Fruit fly (Drosophila melanogaster) whole organism, adult: ENCODE data around the gene Prim1.
A peak's percentile ranks its signal among the peaks of the same experiment; 100 is the strongest.

Experiments
- CG11617 ChIP-seq: fragments of 200-800 bp; sonication (Bioruptor generic); optimal IDR thresholded peaks from 2 replicates; lab custom pipeline; 2017; ENCODE audit warnings: mild to moderate bottlenecking, missing biosample characterization, missing genetic modification reagents, missing genetic modification characterization
- CG12768 ChIP-seq: fragments of 200-800 bp; sonication (Bioruptor generic); optimal IDR thresholded peaks from 2 replicates; lab custom pipeline; 2017; ENCODE audit warnings: missing biosample characterization, missing genetic modification characterization, mild to moderate bottlenecking, moderate library complexity, missing genetic modification reagents
- CG14711 ChIP-seq: fragments of 200-800 bp; sonication (Bioruptor generic); optimal IDR thresholded peaks from 2 replicates; lab custom pipeline; 2018; ENCODE audit warnings: missing biosample characterization, mild to moderate bottlenecking, missing genetic modification characterization, moderate library complexity
- CG1620 ChIP-seq: fragments of 200-800 bp; sonication (Bioruptor generic); optimal IDR thresholded peaks from 2 replicates; lab custom pipeline; 2016; ENCODE audit warnings: missing biosample characterization, missing genetic modification characterization
- CG33017 ChIP-seq: fragments of 200-800 bp; sonication (Bioruptor generic); optimal IDR thresholded peaks from 2 replicates; lab custom pipeline; 2018; ENCODE audit warnings: missing biosample characterization, mild to moderate bottlenecking, missing genetic modification characterization, moderate library complexity
- CG5204 ChIP-seq: fragments of 200-800 bp; sonication (Bioruptor generic); optimal IDR thresholded peaks from 2 replicates; lab custom pipeline; 2016; ENCODE audit warnings: missing biosample characterization, missing genetic modification characterization
- CG7045 ChIP-seq: fragments of 200-800 bp; sonication (Bioruptor generic); optimal IDR thresholded peaks from 2 replicates; lab custom pipeline; 2017; ENCODE audit warnings: missing biosample characterization, mild to moderate bottlenecking, missing genetic modification characterization
- CG7101 ChIP-seq: fragments of 200-800 bp; sonication (Bioruptor generic); optimal IDR thresholded peaks from 2 replicates; lab custom pipeline; 2018; ENCODE audit warnings: missing biosample characterization, mild to moderate bottlenecking, missing genetic modification characterization, moderate library complexity
- Clk ChIP-seq: fragments of 200-800 bp; sonication (Bioruptor generic); optimal IDR thresholded peaks from 2 replicates; lab custom pipeline; 2017; ENCODE audit warnings: missing biosample characterization, missing genetic modification characterization
- Crg-1 ChIP-seq: fragments of 200-800 bp; sonication (Bioruptor generic); optimal IDR thresholded peaks from 2 replicates; lab custom pipeline; 2016; ENCODE audit warnings: missing biosample characterization, missing genetic modification characterization
- Hr96 ChIP-seq: fragments of 200-800 bp; sonication (Bioruptor generic); optimal IDR thresholded peaks from 2 replicates; lab custom pipeline; 2016; ENCODE audit warnings: missing biosample characterization, missing genetic modification characterization
- Mnt ChIP-seq: fragments of 200-800 bp; sonication (Bioruptor generic); optimal IDR thresholded peaks from 2 replicates; lab custom pipeline; 2016; ENCODE audit warnings: missing biosample characterization, mild to moderate bottlenecking, missing genetic modification characterization
- bab1 ChIP-seq: fragments of 200-800 bp; sonication (Bioruptor generic); optimal IDR thresholded peaks from 3 replicates; lab custom pipeline; 2019; ENCODE audit warnings: missing biosample characterization, mild to moderate bottlenecking, missing genetic modification characterization, moderate library complexity
- cic ChIP-seq: fragments of 200-800 bp; sonication (Bioruptor generic); optimal IDR thresholded peaks from 2 replicates; lab custom pipeline; 2017; ENCODE audit warnings: missing biosample characterization, mild to moderate bottlenecking, missing genetic modification characterization, moderate library complexity
- cnc ChIP-seq, 2 experiments: fragments of >200 bp; optimal IDR thresholded peaks; 2 replicates each; lab custom pipeline; 2017
- kay ChIP-seq: fragments of 200-800 bp; sonication (Bioruptor generic); peaks from one replicate; lab custom pipeline; 2016; ENCODE audit warnings: missing biosample characterization, missing genetic modification characterization, borderline replicate concordance
- ovo ChIP-seq: fragments of 200-800 bp; sonication (Bioruptor generic); optimal IDR thresholded peaks from 2 replicates; lab custom pipeline; 2016; ENCODE audit warnings: missing biosample characterization, missing genetic modification characterization
- pad ChIP-seq: fragments of 200-800 bp; sonication (Bioruptor generic); optimal IDR thresholded peaks from 3 replicates; lab custom pipeline; 2017; ENCODE audit warnings: missing biosample characterization, missing genetic modification characterization, mild to moderate bottlenecking, moderate library complexity, missing genetic modification reagents
- tj ChIP-seq: fragments of 200-800 bp; sonication (Bioruptor generic); optimal IDR thresholded peaks from 3 replicates; lab custom pipeline; 2017; ENCODE audit warnings: missing biosample characterization, mild to moderate bottlenecking, missing genetic modification characterization, moderate library complexity
- toe ChIP-seq: fragments of 200-800 bp; sonication (Bioruptor generic); optimal IDR thresholded peaks from 2 replicates; lab custom pipeline; 2016; ENCODE audit warnings: missing biosample characterization, missing genetic modification characterization

Prim1 gene

DNA sequence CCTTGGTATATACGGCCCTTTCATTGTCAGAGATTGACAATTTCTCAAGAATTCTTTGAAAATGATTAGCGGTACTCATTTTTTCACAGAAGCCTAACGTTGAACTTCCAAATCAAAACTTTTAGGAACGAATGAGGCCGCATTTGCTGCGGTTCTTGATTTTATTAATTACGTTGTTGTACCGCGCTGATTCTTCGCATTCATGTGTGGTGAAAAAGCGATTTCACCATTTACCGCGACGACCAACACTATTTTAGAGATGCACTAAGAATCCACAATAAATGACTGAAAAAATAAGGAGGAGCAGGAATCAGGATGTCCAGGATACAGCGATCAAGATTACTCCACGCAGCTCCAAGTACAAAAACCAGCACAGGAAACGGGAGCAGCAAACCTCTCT lies 36.2 kb upstream of the Prim1 start, which contains the start of the genes CG7194 and Sbp2:
CG7194 (minus strand) TSS at position 148 of the 400 bp plus-strand sequence.
Sbp2 (plus strand) TSS at position 246 of the 400 bp plus-strand sequence.
- no peak for TF ChIP-seq CG14711 (tag; lab: Kevin White, UChicago)
- TF ChIP-seq bab1 (GFP tag; lab: Kevin White, UChicago) = peak; percentile 15
- peak; percentile 25 for TF ChIP-seq CG33017 (tag; lab: Kevin White, UChicago)
- no peak for TF ChIP-seq Clk
- no peak for TF ChIP-seq toe
- TF ChIP-seq cic (GFP tag; lab: Kevin White, UChicago) = no peak
- peak; percentile 9 for TF ChIP-seq CG11617 (GFP tag; lab: Kevin White, UChicago)
- TF ChIP-seq Mnt = no peak
- TF ChIP-seq kay (GFP tag; lab: Kevin White, UChicago) = no peak
- TF ChIP-seq Crg-1 (GFP tag; lab: Kevin White, UChicago) = no peak
- no peak for TF ChIP-seq cnc (optimal IDR thresholded peaks at IDR 0.05; lab: Kevin White, UChicago)
- no peak for TF ChIP-seq pad
- TF ChIP-seq ovo (GFP tag; lab: Kevin White, UChicago) = no peak
- TF ChIP-seq CG12768 (GFP tag; lab: Kevin White, UChicago) = peak; percentile 18
- TF ChIP-seq tj = no peak
- no peak for TF ChIP-seq CG7101 (tag; lab: Kevin White, UChicago)
- TF ChIP-seq CG5204 = no peak
- TF ChIP-seq CG1620 (GFP tag; lab: Kevin White, UChicago) = no peak
- TF ChIP-seq CG7045 = no peak
- TF ChIP-seq Hr96 (GFP tag; lab: Kevin White, UChicago) = no peak

DNA sequence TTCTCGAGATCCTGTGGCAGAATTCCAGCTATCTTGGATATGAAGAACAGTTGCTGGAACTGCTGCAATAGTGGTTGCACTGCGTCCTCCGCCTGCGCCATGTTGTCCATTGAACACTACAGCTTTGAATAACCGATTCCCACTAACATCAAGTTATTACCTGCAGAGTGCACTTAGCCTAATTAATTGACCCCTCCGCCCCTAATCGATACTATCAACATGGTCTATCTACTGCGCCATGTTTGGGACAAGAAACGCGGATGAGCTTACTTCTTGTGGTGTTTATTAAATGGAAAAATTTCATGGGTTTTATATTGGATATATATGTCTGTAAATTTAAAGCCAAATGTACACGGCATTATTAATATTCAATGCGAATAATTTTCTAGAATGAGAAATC lies 33.2 kb upstream of the Prim1 start, which contains the start of gene Gr66a:
Gr66a (minus strand) TSS at position 101 of the 400 bp plus-strand sequence.
- TF ChIP-seq Crg-1 (GFP tag; lab: Kevin White, UChicago) (no peak), CG7045 (no peak), Hr96 (GFP tag; lab: Kevin White, UChicago) (no peak), CG5204 (no peak), CG1620 (GFP tag; lab: Kevin White, UChicago) (no peak), CG33017 (tag; lab: Kevin White, UChicago) (no peak), bab1 (GFP tag; lab: Kevin White, UChicago) (no peak), kay (GFP tag; lab: Kevin White, UChicago) (no peak), ovo (GFP tag; lab: Kevin White, UChicago) (no peak), CG14711 (tag; lab: Kevin White, UChicago) (no peak), pad (no peak), CG11617 (GFP tag; lab: Kevin White, UChicago) (no peak), tj (no peak)

DNA sequence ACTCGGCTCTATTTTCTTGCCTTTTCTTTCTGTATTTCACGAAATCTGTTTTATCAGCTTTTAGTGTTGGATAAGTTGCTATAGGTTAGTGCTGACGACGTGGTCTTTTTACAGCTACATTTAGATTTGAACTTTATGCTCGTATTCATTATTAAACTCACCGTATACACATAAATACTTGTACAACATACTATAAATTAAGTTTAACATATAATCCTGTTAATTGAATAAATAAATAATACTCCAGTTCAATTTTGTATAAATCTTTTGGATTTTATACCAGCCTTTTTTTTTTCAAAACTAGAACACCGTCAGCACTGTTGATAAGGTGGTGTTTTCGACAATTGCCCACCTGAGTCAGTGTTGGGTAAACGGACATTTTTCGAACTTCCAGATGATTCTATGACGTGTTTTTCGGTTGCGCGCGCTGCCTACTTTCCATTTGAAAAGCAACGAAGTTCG lies 31.2 kb upstream of the Prim1 start, which contains the start of gene BI-1:
BI-1 (minus strand) TSS at position 51 of the 462 bp plus-strand sequence.
- peak; percentile 82 for TF ChIP-seq Crg-1 (GFP tag; lab: Kevin White, UChicago)
- TF ChIP-seq cnc (optimal IDR thresholded peaks at IDR 0.05; lab: Kevin White, UChicago) = no peak
- peak; percentile 90 for TF ChIP-seq CG7101 (tag; lab: Kevin White, UChicago)
- TF ChIP-seq ovo (GFP tag; lab: Kevin White, UChicago) = peak; percentile 28
- no peak for TF ChIP-seq Hr96 (GFP tag; lab: Kevin White, UChicago)
- peak; percentile 59 for TF ChIP-seq bab1 (GFP tag; lab: Kevin White, UChicago)
- peak; percentile 80 for TF ChIP-seq CG33017 (tag; lab: Kevin White, UChicago)
- TF ChIP-seq CG12768 (GFP tag; lab: Kevin White, UChicago) = peak; percentile 89
- TF ChIP-seq kay (GFP tag; lab: Kevin White, UChicago) = peak; percentile 98
- peak; percentile 76 for TF ChIP-seq tj
- TF ChIP-seq CG14711 (tag; lab: Kevin White, UChicago) = peak; percentile 72
- TF ChIP-seq pad = peak; percentile 87
- peak; percentile 80 for TF ChIP-seq CG7045
- peak; percentile 81 for TF ChIP-seq Clk
- peak; percentile 79 for TF ChIP-seq CG1620 (GFP tag; lab: Kevin White, UChicago)
- peak; percentile 69 for TF ChIP-seq Mnt
- peak; percentile 78 for TF ChIP-seq CG11617 (GFP tag; lab: Kevin White, UChicago)
- peak; percentile 28 for TF ChIP-seq cic (GFP tag; lab: Kevin White, UChicago)
- no peak for TF ChIP-seq CG5204
- TF ChIP-seq toe = no peak

DNA sequence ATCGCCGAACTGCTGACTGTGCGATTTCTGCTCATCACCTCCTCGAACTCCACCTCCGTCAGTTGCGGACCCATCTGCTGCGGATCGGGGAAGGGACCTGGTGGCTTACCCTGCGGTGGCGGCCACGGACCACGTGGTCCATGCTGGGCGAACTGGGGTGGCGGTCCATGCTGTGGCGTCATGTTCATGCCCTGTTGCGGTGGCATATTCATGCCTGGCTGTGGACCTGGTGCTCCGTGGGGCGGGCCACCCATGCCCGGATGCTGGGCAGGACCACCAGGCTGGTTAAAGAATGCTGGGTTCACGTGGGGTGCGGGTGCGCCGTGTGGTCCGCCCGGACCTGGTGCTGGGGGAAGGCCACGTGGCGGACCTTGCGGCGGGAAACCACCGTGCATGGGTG lies 27.8 kb upstream of the Prim1 start:
- TF ChIP-seq kay (GFP tag; lab: Kevin White, UChicago) (no peak), CG11617 (GFP tag; lab: Kevin White, UChicago) (no peak), CG14711 (tag; lab: Kevin White, UChicago) (no peak), pad (no peak), CG1620 (GFP tag; lab: Kevin White, UChicago) (no peak), Hr96 (GFP tag; lab: Kevin White, UChicago) (no peak), tj (no peak), ovo (GFP tag; lab: Kevin White, UChicago) (no peak), CG7045 (no peak), bab1 (GFP tag; lab: Kevin White, UChicago) (no peak), CG12768 (GFP tag; lab: Kevin White, UChicago) (no peak), Crg-1 (GFP tag; lab: Kevin White, UChicago) (no peak), cic (GFP tag; lab: Kevin White, UChicago) (no peak), CG5204 (no peak), Mnt (no peak), cnc (optimal IDR thresholded peaks at IDR 0.05; lab: Kevin White, UChicago) (no peak), toe (no peak), CG33017 (tag; lab: Kevin White, UChicago) (no peak)

DNA sequence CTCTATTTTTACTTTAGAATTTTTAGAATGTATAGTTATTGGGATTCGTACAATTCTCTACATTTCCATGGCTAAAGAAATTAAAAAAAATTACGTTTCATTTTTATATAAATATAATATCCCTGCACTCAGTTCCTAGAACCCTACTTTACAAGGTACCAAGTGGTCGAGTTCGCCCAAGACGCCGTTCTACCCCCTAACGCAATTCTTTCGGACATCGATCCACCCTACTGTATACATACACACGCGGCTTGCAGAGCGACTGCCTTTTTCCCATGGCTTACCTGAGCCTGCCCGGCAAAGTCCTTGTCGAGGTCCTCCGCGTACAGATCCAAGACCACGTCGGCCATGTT lies 25.4 kb upstream of the Prim1 start:
- TF ChIP-seq pad (no peak), Hr96 (GFP tag; lab: Kevin White, UChicago) (no peak), CG12768 (GFP tag; lab: Kevin White, UChicago) (no peak), Mnt (no peak), cnc (optimal IDR thresholded peaks at IDR 0.05; lab: Kevin White, UChicago) (no peak), CG33017 (tag; lab: Kevin White, UChicago) (no peak), CG7045 (no peak), CG7101 (tag; lab: Kevin White, UChicago) (no peak)
